Worm (Caenorhabditis elegans): ENCODE data around the gene rps-13.
A peak's percentile ranks its signal among the peaks of the same experiment; 100 is the strongest.

Gene rps-13

DNA sequence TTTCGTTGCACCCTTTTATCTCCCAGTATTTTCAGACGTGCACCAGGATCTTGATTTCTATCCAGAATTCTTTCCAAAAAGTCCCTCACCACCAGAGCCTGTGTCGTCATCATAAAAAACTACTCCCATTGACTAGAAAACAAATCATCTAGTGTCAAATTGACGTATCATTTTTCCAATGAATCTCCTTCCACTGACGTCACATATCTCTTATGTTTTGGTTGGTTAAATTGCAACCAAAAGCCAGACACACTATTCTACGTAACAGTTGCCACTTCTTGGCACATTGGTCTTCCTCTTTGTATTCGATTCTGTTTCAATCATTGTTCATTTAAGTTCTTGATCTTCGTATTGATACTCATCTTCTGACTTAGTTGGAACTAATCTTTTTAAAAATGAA, 23.3 kb upstream of the rps-13 start:
- TF ChIP-seq aha-1 (tag) (peak; percentile 65), set-16 (GFP tag; IDR thresholded peaks at IDR 0.05) (no peak), snpc-1.2 (GFP tag; IDR thresholded peaks at IDR 0.05) (no peak), daf-12 (tag; optimal IDR thresholded peaks at IDR 0.05) (no peak), daf-16 (GFP tag; optimal IDR thresholded peaks at IDR 0.05) (peak in 1 of 2 experiments; percentile 72), daf-16 (tag; optimal IDR thresholded peaks at IDR 0.05) (no peak), nhr-11 (tag; optimal IDR thresholded peaks at IDR 0.05) (peak; percentile 63)

- TF ChIP-seq egl-27 (tag; optimal IDR thresholded peaks at IDR 0.05) = no peak
- TF ChIP-seq nhr-48 (tag; optimal IDR thresholded peaks at IDR 0.05) = peak; percentile 76
- TF ChIP-seq pqm-1 (tag; optimal IDR thresholded peaks at IDR 0.05) = peak; percentile 79
- TF ChIP-seq ceh-20 (GFP tag; IDR thresholded peaks at IDR 0.05) = peak; percentile 34; the same call in 1 of the 2 replicates
- no peak for TF ChIP-seq ZK337.2 (GFP tag; IDR thresholded peaks at IDR 0.05)
- peak; percentile 20 for TF ChIP-seq cey-2 (tag; optimal IDR thresholded peaks at IDR 0.05; ENCODE audit: borderline replicate concordance, insufficient read depth)
- peak; percentile 78 for TF ChIP-seq dve-1 (tag; optimal IDR thresholded peaks at IDR 0.05; ENCODE audit: insufficient read depth)
- TF ChIP-seq nhr-111 (GFP tag; optimal IDR thresholded peaks at IDR 0.05) = no peak
- peak; percentile 31 for TF ChIP-seq nhr-77 (tag; optimal IDR thresholded peaks at IDR 0.05)
- TF ChIP-seq unc-62 (GFP tag; optimal IDR thresholded peaks at IDR 0.05 in 1 of 2) = peak in 1 of 2 experiments; percentile 72
- TF ChIP-seq unc-62 (tag; optimal IDR thresholded peaks at IDR 0.05) = no peak
- peak in 1 of 2 experiments; percentile 76 for TF ChIP-seq mdl-1 (tag; optimal IDR thresholded peaks at IDR 0.05)
- TF ChIP-seq mxl-3 (GFP tag; optimal IDR thresholded peaks at IDR 0.05) = peak; percentile 88
- TF ChIP-seq daf-16 (GFP tag; optimal IDR thresholded peaks at IDR 0.05) = peak in 1 of 2 experiments; percentile 57
- TF ChIP-seq daf-16 (tag; optimal IDR thresholded peaks at IDR 0.05) = peak; percentile 95
- TF ChIP-seq nhr-102 (tag; optimal IDR thresholded peaks at IDR 0.05) = peak; percentile 80
- peak; percentile 6 for TF ChIP-seq hlh-30 (tag; optimal IDR thresholded peaks at IDR 0.05; ENCODE audit: insufficient read depth)
- TF ChIP-seq lin-1 (GFP tag; IDR thresholded peaks at IDR 0.05) = peak; percentile 76
- no peak for TF ChIP-seq saeg-2 (GFP tag; IDR thresholded peaks at IDR 0.05)
- peak; percentile 87 for TF ChIP-seq hlh-11 (tag; optimal IDR thresholded peaks at IDR 0.05)
- no peak for TF ChIP-seq hif-1 (tag; optimal IDR thresholded peaks at IDR 0.05)
- no peak for TF ChIP-seq spr-3 (GFP tag; optimal IDR thresholded peaks at IDR 0.05)
- peak in 1 of 2 experiments; percentile 33 for TF ChIP-seq lsy-2 (tag; optimal IDR thresholded peaks at IDR 0.05)
- TF ChIP-seq dmd-6 (GFP tag; IDR thresholded peaks at IDR 0.05) = peak; percentile 86
- no peak for TF ChIP-seq lin-13 (GFP tag; optimal IDR thresholded peaks at IDR 0.05)
- peak; percentile 59 for TF ChIP-seq nhr-28 (tag; optimal IDR thresholded peaks at IDR 0.05)
These were observed 21.6 kb upstream of the rps-13 start for ce11 chrIII:6396381-6396780.

DNA sequence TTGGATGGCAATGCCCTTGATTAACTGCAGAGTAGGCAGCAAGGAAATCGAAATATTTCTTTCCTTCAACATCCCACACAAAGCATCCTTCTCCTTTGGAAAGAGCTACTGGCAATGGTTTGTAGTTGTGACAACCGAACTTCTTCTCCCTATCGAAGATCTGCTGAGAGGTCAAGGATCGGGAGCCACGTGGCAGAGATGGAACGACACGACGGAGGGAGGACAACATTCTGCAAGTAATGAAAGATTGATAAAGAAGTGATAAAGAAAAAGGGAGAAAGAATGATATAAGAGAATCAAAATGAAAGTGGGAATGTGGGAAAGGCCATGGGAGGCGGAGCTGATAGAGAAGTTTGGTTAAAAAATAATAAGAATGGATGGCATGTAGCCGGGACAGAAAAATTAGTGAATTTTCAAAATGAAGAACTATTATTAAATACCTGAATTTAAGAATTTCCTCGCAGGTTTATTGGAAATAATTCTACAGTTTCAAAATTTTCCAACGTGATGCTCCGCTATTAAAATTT, 21.0 kb upstream of the rps-13 start, which contains the start of gene oatr-1:
Gene oatr-1 (minus strand): TSS at position 477 of the 527 bp plus-strand sequence.
- TF ChIP-seq mxl-3 (GFP tag; optimal IDR thresholded peaks at IDR 0.05) = peak; percentile 80
- TF ChIP-seq hlh-11 (tag; optimal IDR thresholded peaks at IDR 0.05) = peak; percentile 25
- TF ChIP-seq mdl-1 (tag; optimal IDR thresholded peaks at IDR 0.05) = peak in 1 of 2 experiments; percentile 65
- no peak for TF ChIP-seq dpl-1 (GFP tag; optimal IDR thresholded peaks at IDR 0.05)
- TF ChIP-seq unc-130 (GFP tag; optimal IDR thresholded peaks at IDR 0.05) = no peak
- no peak for TF ChIP-seq daf-16 (GFP tag; optimal IDR thresholded peaks at IDR 0.05)
- peak; percentile 41 for TF ChIP-seq daf-16 (tag; optimal IDR thresholded peaks at IDR 0.05)
- no peak for TF ChIP-seq skn-1 (tag; optimal IDR thresholded peaks at IDR 0.05)
- TF ChIP-seq aha-1 (tag) = peak; percentile 49
- peak; percentile 27 for TF ChIP-seq dve-1 (tag; optimal IDR thresholded peaks at IDR 0.05; ENCODE audit: insufficient read depth)
- no peak for TF ChIP-seq nhr-77 (tag; optimal IDR thresholded peaks at IDR 0.05)
- TF ChIP-seq nhr-28 (tag; optimal IDR thresholded peaks at IDR 0.05) = peak; percentile 48
- TF ChIP-seq dmd-6 (GFP tag; IDR thresholded peaks at IDR 0.05) = peak; percentile 66
- no peak for TF ChIP-seq mes-2 (tag; optimal IDR thresholded peaks at IDR 0.05; ENCODE audit: poor library complexity, severe bottlenecking)
- no peak for TF ChIP-seq unc-39 (tag; optimal IDR thresholded peaks at IDR 0.05)
